Worm (Caenorhabditis elegans): Measurements from ENCODE around the gene M03F8.7.

M03F8.7 gene

DNA sequence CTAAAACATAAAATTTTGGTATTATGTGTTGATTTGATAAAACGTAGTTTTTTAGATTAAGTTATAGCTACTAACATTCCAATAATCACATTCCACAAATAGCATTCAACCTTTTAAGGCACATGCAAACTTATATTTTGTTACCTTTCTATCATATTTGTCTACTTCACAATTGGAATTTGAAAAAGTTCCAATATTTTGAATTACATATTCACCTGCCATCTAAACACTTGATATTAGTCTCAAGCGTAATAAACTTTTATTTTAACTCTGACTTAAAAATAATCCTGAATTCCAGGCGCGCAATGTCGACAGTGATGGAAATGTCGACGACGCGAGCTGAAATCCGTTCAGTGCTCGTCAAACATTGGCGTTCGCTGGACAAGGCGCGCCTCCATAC lies 39.0 kb downstream of the M03F8.7 start, which contains the start of gene acy-2:
acy-2 (plus strand) TSS at position 301 of the 400 bp plus-strand sequence.
- TF ChIP-seq aly-1 (tag; optimal IDR thresholded peaks at IDR 0.05), result no peak
- TF ChIP-seq tbx-11 (GFP tag; IDR thresholded peaks at IDR 0.05), result no peak
- TF ChIP-seq flt-1 (GFP tag; IDR thresholded peaks at IDR 0.05), result no peak
- TF ChIP-seq B0310.2 (tag; optimal IDR thresholded peaks at IDR 0.05), result no peak

DNA sequence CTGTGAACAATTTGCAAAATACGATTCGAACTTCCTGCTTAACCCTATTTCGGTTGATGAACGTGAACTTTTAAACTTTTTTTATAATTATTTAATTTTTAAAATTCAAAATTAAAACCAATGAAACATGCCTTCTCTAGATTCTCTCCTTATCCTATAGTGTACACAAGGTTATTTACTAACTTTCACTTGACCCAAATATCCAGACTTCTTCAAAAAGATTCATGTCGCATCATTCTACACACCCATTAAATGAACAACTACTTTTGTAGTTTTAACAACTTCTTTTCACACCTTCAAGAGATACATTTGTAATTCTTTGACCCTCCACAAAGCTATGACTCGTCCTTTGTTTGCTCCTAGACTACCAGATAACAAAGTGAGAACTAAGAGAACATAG lies 46.0 kb downstream of the M03F8.7 start:
- TF ChIP-seq hnd-1 (tag; optimal IDR thresholded peaks at IDR 0.05) (no peak), ama-1 (optimal IDR thresholded peaks at IDR 0.05) (no peak), ets-7 (tag; optimal IDR thresholded peaks at IDR 0.05) (no peak), tbx-37 (GFP tag; conservative IDR thresholded peaks at IDR 0.05) (no peak), hmg-4 (GFP tag; optimal IDR thresholded peaks at IDR 0.05) (no peak), hmbx-1 (tag; optimal IDR thresholded peaks at IDR 0.05) (no peak), scrt-1 (GFP tag; IDR thresholded peaks at IDR 0.05) (no peak), F13C5.2 (tag; optimal IDR thresholded peaks at IDR 0.05) (no peak), ceh-36 (tag; optimal IDR thresholded peaks at IDR 0.05) (no peak), aly-1 (tag; optimal IDR thresholded peaks at IDR 0.05) (no peak), flt-1 (GFP tag; IDR thresholded peaks at IDR 0.05) (no peak), pes-1 (GFP tag; IDR thresholded peaks at IDR 0.05) (no peak)

DNA sequence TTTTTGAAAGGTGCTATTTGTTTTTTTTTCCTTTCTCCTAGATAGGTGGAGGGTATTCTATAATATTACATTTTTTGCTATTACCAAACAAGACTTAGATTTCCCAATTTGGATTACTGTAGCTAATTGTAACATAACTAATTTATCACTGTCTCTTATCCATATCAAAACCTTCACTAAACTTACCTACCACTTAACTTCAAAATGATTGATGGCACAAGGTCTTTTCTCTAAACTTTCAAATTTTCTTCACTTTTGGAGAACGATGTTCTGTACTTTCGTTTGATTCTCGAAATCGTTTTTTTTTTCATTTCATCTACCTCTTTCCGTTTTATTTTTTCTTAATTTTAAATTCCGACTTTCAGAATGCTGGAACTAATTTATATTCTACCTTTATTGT lies 46.6 kb downstream of the M03F8.7 start, which contains the start of gene dhs-16:
dhs-16 (plus strand) TSS at position 366 of the 400 bp plus-strand sequence.
- TF ChIP-seq ceh-36 (tag; optimal IDR thresholded peaks at IDR 0.05) (no peak), tbx-11 (GFP tag; IDR thresholded peaks at IDR 0.05) (no peak), ama-1 (optimal IDR thresholded peaks at IDR 0.05) (no peak)

DNA sequence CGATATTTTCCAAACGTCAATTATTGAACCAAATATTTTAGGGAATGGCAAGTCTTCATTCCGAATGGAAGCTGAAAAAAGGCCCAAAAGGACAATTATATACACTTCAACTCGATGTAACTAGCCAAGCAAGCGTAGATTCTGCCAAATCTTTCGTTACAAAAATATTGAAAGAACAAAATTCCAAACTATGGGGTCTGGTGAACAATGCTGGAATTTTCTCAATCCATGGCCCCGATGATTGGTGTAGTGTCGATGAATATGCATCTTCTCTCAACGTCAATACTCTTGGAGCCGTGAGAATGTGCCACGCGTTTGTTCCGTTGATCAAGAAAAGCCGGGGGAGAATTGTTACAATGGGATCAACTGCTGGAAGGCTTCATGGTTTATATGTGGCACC lies 47.5 kb downstream of the M03F8.7 start:
- no peak for TF ChIP-seq sea-1 (GFP tag; conservative IDR thresholded peaks at IDR 0.05)
- no peak for TF ChIP-seq tbx-11 (GFP tag; IDR thresholded peaks at IDR 0.05)
- TF ChIP-seq hmbx-1 (tag; optimal IDR thresholded peaks at IDR 0.05), result no peak

DNA sequence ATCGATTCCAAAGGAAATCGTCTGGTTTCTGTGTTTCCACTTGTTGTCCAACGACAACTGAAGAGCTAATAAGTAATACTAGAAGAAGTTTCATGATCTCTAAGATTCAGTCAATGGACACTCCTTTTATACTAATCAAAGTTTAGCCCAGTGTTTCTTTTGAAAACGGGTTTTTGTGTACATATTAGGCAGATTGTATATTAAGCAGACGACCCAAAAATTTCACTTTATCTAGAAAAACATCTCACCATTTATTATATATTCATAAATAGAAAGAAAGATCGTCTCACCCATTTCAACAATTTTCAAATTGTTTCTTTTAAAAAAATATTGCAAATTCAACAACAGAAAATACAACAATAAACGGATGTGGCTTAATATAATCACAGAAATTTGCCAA lies 50.0 kb downstream of the M03F8.7 start, which contains the start of gene C10F3.7:
C10F3.7 (minus strand) TSS at position 101 of the 400 bp plus-strand sequence.
- TF ChIP-seq F13C5.2 (tag; optimal IDR thresholded peaks at IDR 0.05) (no peak), ceh-36 (tag; optimal IDR thresholded peaks at IDR 0.05) (no peak), tbx-37 (GFP tag; conservative IDR thresholded peaks at IDR 0.05) (no peak), B0310.2 (tag; optimal IDR thresholded peaks at IDR 0.05) (no peak), scrt-1 (GFP tag; IDR thresholded peaks at IDR 0.05) (no peak), ets-7 (tag; optimal IDR thresholded peaks at IDR 0.05) (no peak), aly-1 (tag; optimal IDR thresholded peaks at IDR 0.05) (no peak)

Measured in whole organism, early embryonic.